Worm (Caenorhabditis elegans) whole organism, L1 larva: Measurements from ENCODE around the gene vps-22.

Experiments
- alr-1 ChIP-seq: fragments of 200-800 bp; sonication (Bioruptor generic); optimal IDR thresholded peaks from 2 replicates; lab custom pipeline; 2018; ENCODE audit warnings: borderline replicate concordance, mild to moderate bottlenecking, missing genetic modification characterization, missing compliant biosample characterization
- ama-1 ChIP-seq: fragments of 150-350 bp; optimal IDR thresholded peaks from 2 replicates; lab custom pipeline; 2014
- ceh-88 ChIP-seq: fragments of 200-800 bp; sonication (Bioruptor generic); IDR thresholded peaks from 2 replicates; pipeline ENCODE4 v1.3.6; 2022; ENCODE audit warnings: missing genetic modification characterization, missing compliant biosample characterization
- dpl-1 ChIP-seq, 3 experiments: fragments of 150-350 bp in 2 of 3; sonication (generic microtip) in 1 of 3; optimal IDR thresholded peaks; 2 replicates each; lab custom pipeline; 2014 to 2017; ENCODE audit warnings: missing biosample characterization in 3 of 3, missing genetic modification characterization in 3 of 3, missing genetic modification reagents in 3 of 3
- efl-1 ChIP-seq, 4 experiments: fragments of 150-350 bp; optimal IDR thresholded peaks in 3 of 4; peaks in 1 of 4; 1 replicate in 1 of 4; 2 replicates in 3 of 4; lab custom pipeline; 2014; ENCODE audit warnings: missing biosample characterization in 2 of 4, missing genetic modification characterization in 2 of 4, missing genetic modification reagents in 2 of 4
- hlh-17 ChIP-seq: fragments of 200-800 bp; sonication (Bioruptor generic); optimal IDR thresholded peaks from 2 replicates; lab custom pipeline; 2018; ENCODE audit warnings: missing genetic modification characterization, mild to moderate bottlenecking, missing compliant biosample characterization, moderate library complexity, borderline replicate concordance
- lsy-2 ChIP-seq, 2 experiments: fragments of 150-350 bp; optimal IDR thresholded peaks; 2 replicates each; lab custom pipeline; 2014; ENCODE audit warnings: missing biosample characterization in 2 of 2, missing genetic modification characterization in 2 of 2
- nhr-12 ChIP-seq: sonication (generic microtip); optimal IDR thresholded peaks from 2 replicates; lab custom pipeline; 2017; ENCODE audit warnings: missing biosample characterization, missing genetic modification characterization
- unc-30 ChIP-seq: sonication (generic microtip); optimal IDR thresholded peaks from 2 replicates; lab custom pipeline; 2017; ENCODE audit warnings: missing biosample characterization, missing genetic modification characterization
- zip-4 ChIP-seq: fragments of 200-800 bp; sonication (Bioruptor generic); optimal IDR thresholded peaks from 2 replicates; lab custom pipeline; 2018; ENCODE audit warnings: mild to moderate bottlenecking, missing genetic modification characterization, moderate library complexity, missing compliant biosample characterization

ce11 chrIII:4918906-4919305, 43.4 kb downstream of the vps-22 start:
- TF ChIP-seq efl-1 (optimal IDR thresholded peaks at IDR 0.05; lab: Kevin White, UChicago) (no peak), efl-1 (GFP tag; optimal IDR thresholded peaks at IDR 0.05 in 1 of 2; lab: Kevin White, UChicago) (no peak), ceh-88 (no peak), zip-4 (GFP tag; lab: Kevin White, UChicago) (no peak), nhr-12 (tag; lab: Kevin White, UChicago) (no peak), lsy-2 (tag; optimal IDR thresholded peaks at IDR 0.05; lab: Kevin White, UChicago) (no peak), dpl-1 (GFP tag; optimal IDR thresholded peaks at IDR 0.05; lab: Kevin White, UChicago) (no peak), ama-1 (lab: Kevin White, UChicago) (no peak), hlh-17 (GFP tag; lab: Kevin White, UChicago) (no peak), alr-1 (no peak), unc-30 (no peak)
